Worm (Caenorhabditis elegans) whole organism, mixed stage, embryonic: ENCODE results near the gene F15E6.6.

Source experiments
- lin-13 ChIP-seq: fragments of 150-350 bp; optimal IDR thresholded peaks from 2 replicates; lab custom pipeline; 2014; ENCODE audit warnings: missing biosample characterization, missing genetic modification characterization
- pha-4 ChIP-seq: fragments of 150-350 bp; optimal IDR thresholded peaks from 2 replicates; lab custom pipeline; 2018; ENCODE audit warnings: missing biosample characterization, missing genetic modification reagents, missing genetic modification characterization
- sptf-1 ChIP-seq: sonication (generic microtip); optimal IDR thresholded peaks from 2 replicates; lab custom pipeline; 2017; ENCODE audit warnings: mild to moderate bottlenecking, missing genetic modification characterization, moderate library complexity, missing compliant biosample characterization
- unc-39 ChIP-seq: fragments of 150-350 bp; optimal IDR thresholded peaks from 2 replicates; lab custom pipeline; 2014; ENCODE audit warnings: missing biosample characterization, missing genetic modification characterization
- unc-62 ChIP-seq: fragments of 150-350 bp; optimal IDR thresholded peaks from 2 replicates; lab custom pipeline; 2014; ENCODE audit warnings: missing biosample characterization, missing genetic modification reagents, missing genetic modification characterization
- zip-8 ChIP-seq: fragments of 150-350 bp; optimal IDR thresholded peaks from 2 replicates; lab custom pipeline; 2014; ENCODE audit warnings: missing biosample characterization, missing genetic modification characterization

DNA sequence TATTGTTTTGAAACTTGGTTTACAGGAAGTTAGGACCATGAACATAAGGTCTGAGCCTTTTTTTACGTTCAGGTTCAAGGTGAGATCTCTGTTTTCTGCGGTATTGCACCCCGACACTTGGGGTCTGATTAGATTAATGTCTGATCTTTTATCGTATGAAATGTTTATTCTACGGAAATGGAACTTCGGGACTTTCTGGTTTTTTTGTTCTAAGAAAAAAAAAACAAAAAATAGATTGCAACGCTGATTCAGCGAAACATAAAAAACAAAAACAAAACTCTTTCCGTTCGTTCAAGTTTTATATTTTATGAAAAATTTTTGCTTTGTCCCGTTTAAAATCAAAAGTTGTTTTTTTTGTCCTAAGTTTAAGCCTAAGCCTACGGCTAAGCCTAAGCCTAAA is 18.7 kb downstream of the F15E6.6 start, which contains the start of gene F36A4.5:
- TF ChIP-seq lin-13 (tag; lab: Kevin White, UChicago) (no peak), unc-62 (GFP tag; lab: Kevin White, UChicago) (no peak), sptf-1 (tag; lab: Kevin White, UChicago) (no peak), unc-39 (tag; lab: Kevin White, UChicago) (no peak), zip-8 (no peak), pha-4 (tag; lab: Kevin White, UChicago) (no peak)
